Fruit fly (Drosophila melanogaster): ENCODE measurements around the gene CG34426.
A peak's percentile ranks its signal among the peaks of the same experiment; 100 is the strongest.

Gene CG34426

DNA sequence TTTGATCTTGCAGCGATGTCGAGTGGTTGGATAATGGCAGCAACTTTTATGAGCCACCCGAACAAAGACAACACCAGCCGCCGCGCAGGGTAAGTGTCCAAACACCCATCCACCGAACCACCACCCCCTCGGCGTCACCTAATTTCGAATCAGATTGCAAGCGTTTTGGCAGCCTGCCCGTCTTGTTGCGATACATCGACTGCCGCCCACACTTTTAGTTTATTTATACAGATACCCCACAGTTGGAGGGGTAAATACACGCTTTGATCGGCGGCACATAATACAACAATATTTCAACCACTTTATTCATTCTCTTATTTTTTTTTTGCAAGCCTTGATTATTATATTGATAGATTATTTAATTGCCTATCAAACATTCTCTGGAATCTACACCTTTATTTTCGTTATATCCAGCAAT lies 39.2 kb upstream of the CG34426 start (continued):
- TF ChIP-seq schlank (tag; optimal IDR thresholded peaks at IDR 0.05): no peak
- peak; percentile 53; the same call in 1 of the 2 replicates for TF ChIP-seq CG32532 (GFP tag; IDR thresholded peaks at IDR 0.05)
- no peak for TF ChIP-seq CG7839 (tag; optimal IDR thresholded peaks at IDR 0.05)
- peak; percentile 32 for TF ChIP-seq pho (GFP tag; optimal IDR thresholded peaks at IDR 0.05)
- no peak for TF ChIP-seq Max (GFP tag; optimal IDR thresholded peaks at IDR 0.05)
- TF ChIP-seq dmrt11E (tag; optimal IDR thresholded peaks at IDR 0.05): no peak
- peak; percentile 14 for TF ChIP-seq CG10462 (GFP tag; optimal IDR thresholded peaks at IDR 0.05)
- TF ChIP-seq CG31388 (GFP tag; optimal IDR thresholded peaks at IDR 0.05): no peak
- no peak for TF ChIP-seq CG3407 (GFP tag; optimal IDR thresholded peaks at IDR 0.05)
- peak; percentile 49 for TF ChIP-seq bcd (GFP tag; optimal IDR thresholded peaks at IDR 0.05)
- peak; percentile 75 for TF ChIP-seq vvl (GFP tag; IDR thresholded peaks at IDR 0.05)
- TF ChIP-seq CG9727 (GFP tag; optimal IDR thresholded peaks at IDR 0.05): no peak
- TF ChIP-seq CG15073 (GFP tag; optimal IDR thresholded peaks at IDR 0.05): no peak
- no peak for TF ChIP-seq HHEX (GFP tag; optimal IDR thresholded peaks at IDR 0.05)
- no peak for TF ChIP-seq bab2 (GFP tag; optimal IDR thresholded peaks at IDR 0.05)
- no peak for TF ChIP-seq CG12104 (GFP tag; optimal IDR thresholded peaks at IDR 0.05)
- peak; percentile 39; the same call in 1 of the 2 replicates for TF ChIP-seq Awh (GFP tag; IDR thresholded peaks at IDR 0.05)
- TF ChIP-seq CG12219 (GFP tag; optimal IDR thresholded peaks at IDR 0.05): no peak
- no peak for TF ChIP-seq CG34376 (GFP tag; optimal IDR thresholded peaks at IDR 0.05)
- TF ChIP-seq klu (GFP tag; IDR thresholded peaks at IDR 0.05): no peak
- TF ChIP-seq Eip74EF (GFP tag; optimal IDR thresholded peaks at IDR 0.05): no peak
- TF ChIP-seq CG11723 (GFP tag; optimal IDR thresholded peaks at IDR 0.05): no peak
- TF ChIP-seq fru (optimal IDR thresholded peaks at IDR 0.05): no peak
- no peak for TF ChIP-seq CG11696 (GFP tag; IDR thresholded peaks at IDR 0.05)
- no peak for TF ChIP-seq CG7963 (GFP tag; IDR thresholded peaks at IDR 0.05; ENCODE audit: partially characterized antibody)
- peak; percentile 56 for TF ChIP-seq CG13287 (GFP tag; IDR thresholded peaks at IDR 0.05; ENCODE audit: partially characterized antibody)
- peak; percentile 68 for TF ChIP-seq Ptx1 (GFP tag; IDR thresholded peaks at IDR 0.05)
- no peak for TF ChIP-seq CG7271 (tag; optimal IDR thresholded peaks at IDR 0.05)
- TF ChIP-seq H15 (GFP tag; IDR thresholded peaks at IDR 0.05): peak; percentile 56; the same call in 1 of the 3 replicates
- TF ChIP-seq Oli (tag; optimal IDR thresholded peaks at IDR 0.05): peak; percentile 32
- TF ChIP-seq CG15479 (GFP tag; optimal IDR thresholded peaks at IDR 0.05): no peak
- TF ChIP-seq tgo (GFP tag; IDR thresholded peaks at IDR 0.05): peak; percentile 36; the same call in 1 of the 3 replicates
- TF ChIP-seq CkIIα-i1 (GFP tag; IDR thresholded peaks at IDR 0.05): no peak
- TF ChIP-seq Gsc (GFP tag; IDR thresholded peaks at IDR 0.05): no peak
- no peak for TF ChIP-seq usp (GFP tag; optimal IDR thresholded peaks at IDR 0.05)
- TF ChIP-seq NfI (GFP tag; optimal IDR thresholded peaks at IDR 0.05): peak; percentile 64
- TF ChIP-seq Bgb (GFP tag; IDR thresholded peaks at IDR 0.05; ENCODE audit: partially characterized antibody): peak; percentile 34; the same call in 1 of the 2 replicates
- peak; percentile 3 for TF ChIP-seq shn (GFP tag; optimal IDR thresholded peaks at IDR 0.05)
- TF ChIP-seq CG12391 (tag; optimal IDR thresholded peaks at IDR 0.05): peak; percentile 48
- TF ChIP-seq rib (GFP tag; IDR thresholded peaks at IDR 0.05): no peak
- TF ChIP-seq ewg (GFP tag; optimal IDR thresholded peaks at IDR 0.05): peak; percentile 33
- TF ChIP-seq disco-r (GFP tag; optimal IDR thresholded peaks at IDR 0.05): no peak
- peak; percentile 42 for TF ChIP-seq ATbp (GFP tag; optimal IDR thresholded peaks at IDR 0.05)
- TF ChIP-seq bigmax (GFP tag; optimal IDR thresholded peaks at IDR 0.05): no peak
- TF ChIP-seq Scr (GFP tag; IDR thresholded peaks at IDR 0.05; ENCODE audit: partially characterized antibody): peak; percentile 59
- no peak for TF ChIP-seq salm (tag; optimal IDR thresholded peaks at IDR 0.05)
- no peak for TF ChIP-seq CG1832 (GFP tag; optimal IDR thresholded peaks at IDR 0.05)
- no peak for TF ChIP-seq ham (GFP tag; IDR thresholded peaks at IDR 0.05)
- TF ChIP-seq CG15011 (GFP tag; optimal IDR thresholded peaks at IDR 0.05): no peak
- no peak for TF ChIP-seq CG1647 (GFP tag; optimal IDR thresholded peaks at IDR 0.05)
- no peak for TF ChIP-seq NK7.1 (GFP tag; optimal IDR thresholded peaks at IDR 0.05)

All from whole organism, embryonic.